Fruit fly (Drosophila melanogaster) whole organism, embryonic: ENCODE results near the gene Nse4.
A peak's percentile ranks its signal among the peaks of the same experiment; 100 is the strongest.

Experiments
- Asciz ChIP-seq: fragments of 200-800 bp; sonication (Bioruptor generic); optimal IDR thresholded peaks from 2 replicates; lab custom pipeline; 2017; ENCODE audit warnings: missing biosample characterization, mild to moderate bottlenecking, missing genetic modification characterization, missing genetic modification reagents
- Atf6 ChIP-seq: fragments of 200-800 bp; sonication (Bioruptor generic); IDR thresholded peaks from 2 replicates; pipeline ENCODE4 v1.3.6; 2022; ENCODE audit warnings: missing biosample characterization, missing genetic modification characterization
- Bdp1 ChIP-seq: fragments of 200-800 bp; sonication (Bioruptor generic); optimal IDR thresholded peaks from 3 replicates; lab custom pipeline; 2016; ENCODE audit warnings: missing biosample characterization, missing genetic modification characterization
- CG1024 ChIP-seq: fragments of 200-800 bp; sonication (Bioruptor generic); IDR thresholded peaks from 2 replicates; pipeline ENCODE4 v1.3.6; 2022; ENCODE audit warnings: missing biosample characterization, missing genetic modification characterization
- CG10274 ChIP-seq: fragments of 200-800 bp; sonication (Bioruptor generic); optimal IDR thresholded peaks from 3 replicates; lab custom pipeline; 2017; ENCODE audit warnings: missing biosample characterization, mild to moderate bottlenecking, missing genetic modification characterization
- CG10654 ChIP-seq: fragments of 200-800 bp; sonication (Bioruptor generic); optimal IDR thresholded peaks from 2 replicates; lab custom pipeline; 2016; ENCODE audit warnings: missing biosample characterization, missing genetic modification characterization
- CG13296 ChIP-seq: fragments of 200-800 bp; sonication (Bioruptor generic); optimal IDR thresholded peaks from 3 replicates; lab custom pipeline; 2018; ENCODE audit warnings: missing biosample characterization, mild to moderate bottlenecking, missing genetic modification characterization
- CG13424 ChIP-seq: fragments of 200-800 bp; sonication (Bioruptor generic); optimal IDR thresholded peaks from 2 replicates; lab custom pipeline; 2019; ENCODE audit warnings: missing biosample characterization, mild to moderate bottlenecking, missing genetic modification characterization, moderate library complexity
- CG14014 ChIP-seq: fragments of 200-800 bp; sonication (Bioruptor generic); IDR thresholded peaks from 2 replicates; pipeline ENCODE4 v1.3.6; 2022; ENCODE audit warnings: missing biosample characterization, missing genetic modification characterization
- CG15269 ChIP-seq: fragments of 200-800 bp; sonication (Bioruptor generic); optimal IDR thresholded peaks from 2 replicates; lab custom pipeline; 2018; ENCODE audit warnings: missing biosample characterization, mild to moderate bottlenecking, missing genetic modification characterization, moderate library complexity
- CG17568 ChIP-seq: fragments of 200-800 bp; sonication (Bioruptor generic); optimal IDR thresholded peaks from 2 replicates; lab custom pipeline; 2018; ENCODE audit warnings: missing biosample characterization, mild to moderate bottlenecking, missing genetic modification characterization, moderate library complexity
- CG2678 ChIP-seq: fragments of 200-800 bp; sonication (Bioruptor generic); optimal IDR thresholded peaks from 3 replicates; lab custom pipeline; 2019; ENCODE audit warnings: missing biosample characterization, mild to moderate bottlenecking, missing genetic modification characterization, moderate library complexity
- CG2875 ChIP-seq: fragments of 200-800 bp; sonication (Bioruptor generic); optimal IDR thresholded peaks from 2 replicates; lab custom pipeline; 2017; ENCODE audit warnings: missing biosample characterization, mild to moderate bottlenecking, missing genetic modification characterization, missing genetic modification reagents
- CG30403 ChIP-seq: fragments of 200-800 bp; sonication (Bioruptor generic); optimal IDR thresholded peaks from 3 replicates; lab custom pipeline; 2016; ENCODE audit warnings: missing biosample characterization, missing genetic modification characterization
- CG43689 ChIP-seq: fragments of 200-800 bp; sonication (Bioruptor generic); IDR thresholded peaks from 2 replicates; pipeline ENCODE4 v1.3.6; 2022; ENCODE audit warnings: missing biosample characterization, missing genetic modification characterization
- CG4820 ChIP-seq: fragments of 200-800 bp; sonication (Bioruptor generic); optimal IDR thresholded peaks from 3 replicates; lab custom pipeline; 2016; ENCODE audit warnings: missing biosample characterization, missing genetic modification characterization
- CG5180 ChIP-seq: fragments of 200-800 bp; sonication (Bioruptor generic); optimal IDR thresholded peaks from 3 replicates; lab custom pipeline; 2017; ENCODE audit warnings: missing biosample characterization, missing genetic modification characterization, mild to moderate bottlenecking, moderate library complexity, missing genetic modification reagents
- CG6175 ChIP-seq: fragments of 200-800 bp; sonication (Bioruptor generic); IDR thresholded peaks from 3 replicates; pipeline ENCODE4 v1.3.6; 2022; ENCODE audit warnings: missing biosample characterization, missing genetic modification characterization
- CG6854 ChIP-seq: fragments of 200-800 bp; sonication (Bioruptor generic); optimal IDR thresholded peaks from 3 replicates; lab custom pipeline; 2017; ENCODE audit warnings: missing biosample characterization, mild to moderate bottlenecking, missing genetic modification characterization
- CG8281 ChIP-seq: fragments of 200-800 bp; sonication (Bioruptor generic); optimal IDR thresholded peaks from 2 replicates; lab custom pipeline; 2018; ENCODE audit warnings: missing biosample characterization, mild to moderate bottlenecking, missing genetic modification characterization, moderate library complexity
- CG8290 ChIP-seq, 3 experiments: fragments of 200-800 bp; sonication (Bioruptor generic); optimal IDR thresholded peaks; 2 replicates each; lab custom pipeline; 2016 to 2019; ENCODE audit warnings: missing biosample characterization in 3 of 3, missing genetic modification characterization in 3 of 3, mild to moderate bottlenecking in 2 of 3, moderate library complexity in 1 of 3
- CG9727 ChIP-seq: fragments of 200-800 bp; sonication (Bioruptor generic); optimal IDR thresholded peaks from 3 replicates; lab custom pipeline; 2017; ENCODE audit warnings: missing biosample characterization, mild to moderate bottlenecking, missing genetic modification characterization
- CG9797 ChIP-seq: fragments of 200-800 bp; sonication (Bioruptor generic); optimal IDR thresholded peaks from 3 replicates; lab custom pipeline; 2018; ENCODE audit warnings: missing biosample characterization, mild to moderate bottlenecking, missing genetic modification characterization
- Camta ChIP-seq: fragments of 200-800 bp; sonication (Bioruptor generic); optimal IDR thresholded peaks from 2 replicates; lab custom pipeline; 2016; ENCODE audit warnings: missing biosample characterization, missing genetic modification characterization
- Fer1 ChIP-seq: fragments of 200-800 bp; sonication (Bioruptor generic); optimal IDR thresholded peaks from 2 replicates; lab custom pipeline; 2017; ENCODE audit warnings: missing biosample characterization, mild to moderate bottlenecking, missing genetic modification characterization
- Hmr ChIP-seq: fragments of 200-800 bp; sonication (Bioruptor generic); optimal IDR thresholded peaks from 3 replicates; lab custom pipeline; 2017; ENCODE audit warnings: mild to moderate bottlenecking, missing biosample characterization, missing genetic modification reagents, missing genetic modification characterization
- Nf-YA ChIP-seq: fragments of 200-800 bp; sonication (Bioruptor generic); IDR thresholded peaks from 2 replicates; pipeline ENCODE4 v1.3.6; 2022; ENCODE audit warnings: missing biosample characterization, missing genetic modification characterization
- Pdp1 ChIP-seq, 2 experiments: fragments of 200-800 bp; sonication (Bioruptor generic); optimal IDR thresholded peaks; 3 replicates each; lab custom pipeline; 2016; ENCODE audit warnings: missing biosample characterization in 2 of 2, missing genetic modification characterization in 2 of 2, mild to moderate bottlenecking in 1 of 2, moderate library complexity in 1 of 2
- Rfx ChIP-seq: fragments of 200-800 bp; sonication (Bioruptor generic); IDR thresholded peaks from 2 replicates; pipeline ENCODE4 v1.3.6; 2022; ENCODE audit warnings: missing biosample characterization, missing genetic modification characterization
- Sox100B ChIP-seq: fragments of 200-800 bp; sonication (Bioruptor generic); optimal IDR thresholded peaks from 3 replicates; lab custom pipeline; 2018; ENCODE audit warnings: missing biosample characterization, mild to moderate bottlenecking, missing genetic modification characterization
- bsh ChIP-seq, 2 experiments: fragments of 200-800 bp; sonication (Bioruptor generic); optimal IDR thresholded peaks; 2 replicates each; lab custom pipeline; 2017 to 2018; ENCODE audit warnings: mild to moderate bottlenecking in 2 of 2, missing biosample characterization in 2 of 2, missing genetic modification characterization in 2 of 2, moderate library complexity in 1 of 2
- cad ChIP-seq: fragments of >200 bp; optimal IDR thresholded peaks from 2 replicates; lab custom pipeline; 2017; ENCODE audit warnings: missing biosample characterization, missing genetic modification characterization
- caup ChIP-seq: fragments of 200-800 bp; sonication (Bioruptor generic); optimal IDR thresholded peaks from 3 replicates; lab custom pipeline; 2017; ENCODE audit warnings: missing biosample characterization, mild to moderate bottlenecking, missing genetic modification characterization, moderate library complexity; ENCODE audit not compliant: severe bottlenecking
- chinmo ChIP-seq: fragments of 200-800 bp; sonication (Bioruptor generic); IDR thresholded peaks from 4 replicates; pipeline ENCODE4 v1.3.6; 2022; ENCODE audit warnings: missing biosample characterization, missing genetic modification characterization; ENCODE audit not compliant: partially characterized antibody
- disco-r ChIP-seq: fragments of 200-800 bp; sonication (Bioruptor generic); optimal IDR thresholded peaks from 2 replicates; lab custom pipeline; 2016; ENCODE audit warnings: missing biosample characterization, missing genetic modification characterization
- dmrt99B ChIP-seq: fragments of 200-800 bp; sonication (Bioruptor generic); optimal IDR thresholded peaks from 2 replicates; lab custom pipeline; 2018; ENCODE audit warnings: missing biosample characterization, mild to moderate bottlenecking, missing genetic modification characterization, moderate library complexity
- dysf ChIP-seq: fragments of 200-800 bp; sonication (Bioruptor generic); IDR thresholded peaks from 3 replicates; pipeline ENCODE4 v1.3.6; 2022; ENCODE audit warnings: missing biosample characterization, missing genetic modification characterization
- exex ChIP-seq: fragments of 200-800 bp; sonication (Bioruptor generic); optimal IDR thresholded peaks from 4 replicates; lab custom pipeline; 2018; ENCODE audit warnings: missing biosample characterization, mild to moderate bottlenecking, missing genetic modification characterization, moderate library complexity
- fd3F ChIP-seq: fragments of 200-800 bp; sonication (Bioruptor generic); optimal IDR thresholded peaks from 2 replicates; lab custom pipeline; 2018; ENCODE audit warnings: missing biosample characterization, mild to moderate bottlenecking, missing genetic modification characterization, moderate library complexity
- ftz-f1 ChIP-seq: fragments of 200-800 bp; sonication (Bioruptor generic); optimal IDR thresholded peaks from 2 replicates; lab custom pipeline; 2016; ENCODE audit warnings: missing biosample characterization, missing genetic modification characterization
- gce ChIP-seq: fragments of 200-800 bp; sonication (Bioruptor generic); IDR thresholded peaks from 3 replicates; pipeline ENCODE4 v1.3.6; 2022; ENCODE audit warnings: missing biosample characterization, missing genetic modification characterization
- gem ChIP-seq: fragments of 200-800 bp; sonication (Bioruptor generic); optimal IDR thresholded peaks from 2 replicates; lab custom pipeline; 2019; ENCODE audit warnings: missing biosample characterization, mild to moderate bottlenecking, missing genetic modification characterization, moderate library complexity
- h ChIP-seq: fragments of >200 bp; optimal IDR thresholded peaks from 2 replicates; lab custom pipeline; 2017
- psq ChIP-seq: fragments of 200-800 bp; sonication (Bioruptor generic); optimal IDR thresholded peaks from 2 replicates; lab custom pipeline; 2017; ENCODE audit warnings: missing biosample characterization, missing genetic modification characterization
- repo ChIP-seq: fragments of 200-800 bp; sonication (Bioruptor generic); optimal IDR thresholded peaks from 2 replicates; lab custom pipeline; 2016; ENCODE audit warnings: missing biosample characterization, missing genetic modification characterization
- sens ChIP-seq: fragments of 200-800 bp; sonication (Bioruptor generic); peaks from one replicate; lab custom pipeline; 2016; ENCODE audit warnings: missing biosample characterization, missing genetic modification characterization
- tio ChIP-seq: fragments of 200-800 bp; sonication (Bioruptor generic); optimal IDR thresholded peaks from 2 replicates; lab custom pipeline; 2017; ENCODE audit warnings: missing biosample characterization, missing genetic modification characterization, inconsistent platforms
- toy ChIP-seq: fragments of 200-800 bp; sonication (Bioruptor generic); IDR thresholded peaks from 2 replicates; pipeline ENCODE4 v1.3.6; 2022; ENCODE audit warnings: missing biosample characterization, missing genetic modification characterization
- unpg ChIP-seq: fragments of 200-800 bp; sonication (Bioruptor generic); optimal IDR thresholded peaks from 3 replicates; lab custom pipeline; 2018; ENCODE audit warnings: missing biosample characterization, mild to moderate bottlenecking, missing genetic modification characterization, moderate library complexity
- wek ChIP-seq: fragments of 200-800 bp; sonication (Bioruptor generic); optimal IDR thresholded peaks from 3 replicates; lab custom pipeline; 2018; ENCODE audit warnings: missing biosample characterization, mild to moderate bottlenecking, missing genetic modification characterization, moderate library complexity

Nse4 gene

dm6 chr2L:10472257-10472656 lies 33.0 kb downstream of the Nse4 start:
- no peak for TF ChIP-seq gce
- TF ChIP-seq Hmr (GFP tag; lab: Kevin White, UChicago) = peak; percentile 26
- TF ChIP-seq CG13424 (tag; lab: Kevin White, UChicago) = peak; percentile 10
- peak; percentile 23 for TF ChIP-seq unpg (GFP tag; lab: Kevin White, UChicago)
- TF ChIP-seq CG30403 (GFP tag; lab: Kevin White, UChicago) = no peak
- peak; percentile 19; the same call in 1 of the 2 replicates for TF ChIP-seq Rfx (GFP tag; lab: Robert Waterston, UW)
- TF ChIP-seq CG15269 (tag; lab: Kevin White, UChicago) = peak; percentile 11
- TF ChIP-seq CG13296 (GFP tag; lab: Kevin White, UChicago) = peak; percentile 41
- TF ChIP-seq Atf6 (GFP tag; lab: Robert Waterston, UW) = no peak
- peak; percentile 37 for TF ChIP-seq CG2678 (tag; lab: Kevin White, UChicago)
- TF ChIP-seq psq = no peak
- TF ChIP-seq CG14014 (GFP tag; lab: Robert Waterston, UW) = peak; percentile 11; the same call in 1 of the 2 replicates
- TF ChIP-seq caup (GFP tag; lab: Kevin White, UChicago) = no peak
- TF ChIP-seq Asciz (GFP tag; lab: Kevin White, UChicago) = peak; percentile 4
- peak; percentile 25 for TF ChIP-seq Sox100B (GFP tag; lab: Kevin White, UChicago)
- TF ChIP-seq CG10654 (GFP tag; lab: Kevin White, UChicago) = no peak
- peak in 1 of 2 experiments; percentile 14 for TF ChIP-seq Pdp1 (GFP tag; optimal IDR thresholded peaks at IDR 0.05; lab: Kevin White, UChicago)
- TF ChIP-seq CG17568 = peak; percentile 5
- no peak for TF ChIP-seq CG1024 (GFP tag; lab: Robert Waterston, UW)
- peak; percentile 36 for TF ChIP-seq wek
- TF ChIP-seq tio (GFP tag; lab: Kevin White, UChicago) = no peak
- no peak for TF ChIP-seq CG8290 (GFP tag; optimal IDR thresholded peaks at IDR 0.05; lab: Kevin White, UChicago)
- peak in 1 of 2 experiments; percentile 3 for TF ChIP-seq CG8290 (tag; optimal IDR thresholded peaks at IDR 0.05; lab: Kevin White, UChicago)
- no peak for TF ChIP-seq CG10274
- TF ChIP-seq sens = peak; percentile 51
- TF ChIP-seq Fer1 (GFP tag; lab: Kevin White, UChicago) = peak; percentile 4
- no peak for TF ChIP-seq h (lab: Kevin White, UChicago)
- no peak for TF ChIP-seq CG2875 (GFP tag; lab: Kevin White, UChicago)
- TF ChIP-seq CG5180 (GFP tag; lab: Kevin White, UChicago) = peak; percentile 22
- peak; percentile 8 for TF ChIP-seq gem (tag; lab: Kevin White, UChicago)
- no peak for TF ChIP-seq Nf-YA (GFP tag; lab: Robert Waterston, UW)
- peak; percentile 13 for TF ChIP-seq fd3F (GFP tag; lab: Kevin White, UChicago)
- peak; percentile 18 for TF ChIP-seq dmrt99B (tag; lab: Kevin White, UChicago)

- TF ChIP-seq toy = peak; percentile 98
- peak; percentile 78 for TF ChIP-seq Camta (GFP tag; lab: Kevin White, UChicago)
- TF ChIP-seq dysf (GFP tag; lab: Robert Waterston, UW) = peak; percentile 100
- peak; percentile 78 for TF ChIP-seq CG9797 (GFP tag; lab: Kevin White, UChicago)
- TF ChIP-seq CG6175 (GFP tag; lab: Robert Waterston, UW) = peak; percentile 98
- peak; percentile 94 to 100 for TF ChIP-seq bsh (GFP tag; optimal IDR thresholded peaks at IDR 0.05; lab: Kevin White, UChicago)
- peak; percentile 98 for TF ChIP-seq CG6854 (GFP tag; lab: Kevin White, UChicago)
- peak; percentile 86 for TF ChIP-seq ftz-f1
- peak; percentile 97 for TF ChIP-seq CG43689 (GFP tag; lab: Robert Waterston, UW)
- peak; percentile 97 for TF ChIP-seq CG8281
- peak; percentile 75 for TF ChIP-seq repo (GFP tag; lab: Kevin White, UChicago)
- no peak for TF ChIP-seq cad (GFP tag; lab: Kevin White, UChicago)
- TF ChIP-seq Rfx (GFP tag; lab: Robert Waterston, UW) = peak; percentile 99
- peak; percentile 87 for TF ChIP-seq disco-r (GFP tag; lab: Kevin White, UChicago)
- peak; percentile 92 for TF ChIP-seq exex (tag; lab: Kevin White, UChicago)
- TF ChIP-seq CG4820 (GFP tag; lab: Kevin White, UChicago) = peak; percentile 99
- peak; percentile 92 for TF ChIP-seq Bdp1 (GFP tag; lab: Kevin White, UChicago)
- TF ChIP-seq CG9727 (GFP tag; lab: Kevin White, UChicago) = peak; percentile 99
- TF ChIP-seq chinmo = peak; percentile 73; the same call in 2 of the 4 replicates
Measured at dm6 chr2L:10474268-10474678, 35.0 kb downstream of the Nse4 start, which contains the start of gene RluA-1. Gene RluA-1 (minus strand): TSS chr2L:10474349.
